Fruit fly (Drosophila melanogaster) whole organism, prepupa: Measurements from ENCODE around the gene Mst87F.

Experiments used
- Blimp-1 ChIP-seq: fragments of 200-800 bp; sonication (Bioruptor generic); optimal IDR thresholded peaks from 3 replicates; lab custom pipeline; 2017; ENCODE audit warnings: missing biosample characterization, missing genetic modification characterization, mild to moderate bottlenecking, moderate library complexity, missing genetic modification reagents
- CG10631 ChIP-seq: fragments of 200-800 bp; sonication (Bioruptor generic); optimal IDR thresholded peaks from 2 replicates; lab custom pipeline; 2016; ENCODE audit warnings: missing biosample characterization, missing genetic modification characterization
- CG10669 ChIP-seq: fragments of 200-800 bp; sonication (Bioruptor generic); optimal IDR thresholded peaks from 3 replicates; lab custom pipeline; 2018; ENCODE audit warnings: missing biosample characterization, mild to moderate bottlenecking, missing genetic modification characterization, moderate library complexity
- CG11762 ChIP-seq: fragments of 200-800 bp; sonication (Bioruptor generic); optimal IDR thresholded peaks from 3 replicates; lab custom pipeline; 2016; ENCODE audit warnings: missing biosample characterization, missing genetic modification characterization; ENCODE audit not compliant: insufficient read depth
- CG11902 ChIP-seq: fragments of 200-800 bp; sonication (Bioruptor generic); optimal IDR thresholded peaks from 3 replicates; lab custom pipeline; 2016; ENCODE audit warnings: missing biosample characterization, missing genetic modification characterization
- CG1621 ChIP-seq: fragments of 200-800 bp; sonication (Bioruptor generic); optimal IDR thresholded peaks from 3 replicates; lab custom pipeline; 2018; ENCODE audit warnings: missing biosample characterization, mild to moderate bottlenecking, missing genetic modification characterization
- CG16779 ChIP-seq: fragments of 200-800 bp; sonication (Bioruptor generic); optimal IDR thresholded peaks from 3 replicates; lab custom pipeline; 2017; ENCODE audit warnings: missing biosample characterization, mild to moderate bottlenecking, missing genetic modification characterization
- CG3032 ChIP-seq: fragments of 200-800 bp; optimal IDR thresholded peaks from 2 replicates; lab custom pipeline; 2019; ENCODE audit warnings: missing biosample characterization, mild to moderate bottlenecking, missing genetic modification characterization, moderate library complexity
- CG31627 ChIP-seq: fragments of 200-800 bp; sonication (Bioruptor generic); optimal IDR thresholded peaks from 3 replicates; lab custom pipeline; 2016; ENCODE audit warnings: missing biosample characterization, missing genetic modification characterization
- CG34406 ChIP-seq: fragments of 200-800 bp; sonication (Bioruptor generic); optimal IDR thresholded peaks from 3 replicates; lab custom pipeline; 2016; ENCODE audit warnings: missing biosample characterization, missing genetic modification characterization
- CG3919 ChIP-seq: fragments of 200-800 bp; sonication (Bioruptor generic); optimal IDR thresholded peaks from 3 replicates; lab custom pipeline; 2016; ENCODE audit warnings: missing biosample characterization, missing genetic modification characterization
- CG4318 ChIP-seq: fragments of 200-800 bp; sonication (Bioruptor generic); optimal IDR thresholded peaks from 3 replicates; lab custom pipeline; 2017; ENCODE audit warnings: missing biosample characterization, mild to moderate bottlenecking, missing genetic modification characterization
- CG6163 ChIP-seq: fragments of 200-800 bp; sonication (Bioruptor generic); IDR thresholded peaks from 3 replicates; pipeline ENCODE4 v1.3.6; 2022; ENCODE audit warnings: missing biosample characterization, missing genetic modification characterization
- CG6276 ChIP-seq: fragments of 200-800 bp; sonication (Bioruptor generic); optimal IDR thresholded peaks from 2 replicates; lab custom pipeline; 2017; ENCODE audit warnings: missing biosample characterization, mild to moderate bottlenecking, missing genetic modification characterization
- CG6792 ChIP-seq: fragments of 200-800 bp; sonication (Bioruptor generic); optimal IDR thresholded peaks from 3 replicates; lab custom pipeline; 2016; ENCODE audit warnings: missing biosample characterization, missing genetic modification characterization
- CG6808 ChIP-seq: fragments of 200-800 bp; sonication (Bioruptor generic); optimal IDR thresholded peaks from 3 replicates; lab custom pipeline; 2017; ENCODE audit warnings: missing biosample characterization, missing genetic modification characterization, mild to moderate bottlenecking, moderate library complexity, missing genetic modification reagents
- CG6854 ChIP-seq: fragments of 200-800 bp; sonication (Bioruptor generic); optimal IDR thresholded peaks from 2 replicates; lab custom pipeline; 2017; ENCODE audit warnings: missing biosample characterization, mild to moderate bottlenecking, missing genetic modification characterization
- CG7368 ChIP-seq: fragments of 200-800 bp; sonication (Bioruptor generic); optimal IDR thresholded peaks from 3 replicates; lab custom pipeline; 2016; ENCODE audit warnings: missing biosample characterization, missing genetic modification characterization
- CG8119 ChIP-seq: fragments of 200-800 bp; sonication (Bioruptor generic); IDR thresholded peaks from 3 replicates; pipeline ENCODE4 v1.3.6; 2022; ENCODE audit warnings: missing biosample characterization, missing genetic modification characterization
- CG8632 ChIP-seq: fragments of 200-800 bp; sonication (Bioruptor generic); optimal IDR thresholded peaks from 3 replicates; lab custom pipeline; 2016; ENCODE audit warnings: missing biosample characterization, missing genetic modification characterization
- CG9139 ChIP-seq: fragments of 200-800 bp; sonication (Bioruptor generic); optimal IDR thresholded peaks from 3 replicates; lab custom pipeline; 2017; ENCODE audit warnings: missing biosample characterization, mild to moderate bottlenecking, missing genetic modification characterization
- Eip75B ChIP-seq: fragments of 200-800 bp; sonication (Bioruptor generic); optimal IDR thresholded peaks from 3 replicates; lab custom pipeline; 2016; ENCODE audit warnings: missing biosample characterization, missing genetic modification characterization
- Eip78C ChIP-seq: fragments of 200-800 bp; sonication (Bioruptor generic); peaks from one replicate; lab custom pipeline; 2016; ENCODE audit warnings: missing biosample characterization, missing genetic modification characterization
- Eip93F ChIP-seq: fragments of 200-800 bp; sonication (Bioruptor generic); optimal IDR thresholded peaks from 2 replicates; lab custom pipeline; 2016; ENCODE audit warnings: missing biosample characterization, mild to moderate bottlenecking, missing genetic modification characterization
- Ets21C ChIP-seq: fragments of 200-800 bp; sonication (Bioruptor generic); optimal IDR thresholded peaks from 3 replicates; lab custom pipeline; 2016; ENCODE audit warnings: missing biosample characterization, missing genetic modification characterization
- Ets96B ChIP-seq: fragments of 200-800 bp; optimal IDR thresholded peaks from 2 replicates; lab custom pipeline; 2019; ENCODE audit warnings: missing biosample characterization, mild to moderate bottlenecking, missing genetic modification characterization, moderate library complexity
- Hr38 ChIP-seq: sonication (Bioruptor generic); optimal IDR thresholded peaks from 2 replicates; lab custom pipeline; 2016; ENCODE audit warnings: missing biosample characterization, missing genetic modification characterization
- Hr39 ChIP-seq: fragments of 200-800 bp; sonication (Bioruptor generic); optimal IDR thresholded peaks from 2 replicates; lab custom pipeline; 2016; ENCODE audit warnings: missing biosample characterization, missing genetic modification characterization
- Hr4 ChIP-seq: fragments of 200-800 bp; sonication (Bioruptor generic); optimal IDR thresholded peaks from 3 replicates; lab custom pipeline; 2016; ENCODE audit warnings: missing biosample characterization, missing genetic modification characterization
- Lpt ChIP-seq: fragments of 200-800 bp; sonication (Bioruptor generic); optimal IDR thresholded peaks from 3 replicates; lab custom pipeline; 2016; ENCODE audit warnings: missing biosample characterization, missing genetic modification characterization
- Sox102F ChIP-seq: fragments of 200-800 bp; sonication (Bioruptor generic); optimal IDR thresholded peaks from 2 replicates; lab custom pipeline; 2016; ENCODE audit warnings: missing biosample characterization, mild to moderate bottlenecking, missing genetic modification characterization
- Sox14 ChIP-seq: fragments of 200-800 bp; sonication (Bioruptor generic); optimal IDR thresholded peaks from 3 replicates; lab custom pipeline; 2016; ENCODE audit warnings: missing biosample characterization, missing genetic modification characterization
- Sox15 ChIP-seq: fragments of 200-800 bp; sonication (Bioruptor generic); optimal IDR thresholded peaks from 3 replicates; lab custom pipeline; 2016; ENCODE audit warnings: missing biosample characterization, missing genetic modification characterization
- achi ChIP-seq: fragments of 200-800 bp; sonication (Bioruptor generic); optimal IDR thresholded peaks from 3 replicates; lab custom pipeline; 2016; ENCODE audit warnings: missing biosample characterization, missing genetic modification characterization
- acj6 ChIP-seq: fragments of 200-800 bp; sonication (Bioruptor generic); optimal IDR thresholded peaks from 3 replicates; lab custom pipeline; 2016; ENCODE audit warnings: missing biosample characterization, missing genetic modification characterization
- cyc ChIP-seq: fragments of 200-800 bp; sonication (Bioruptor generic); optimal IDR thresholded peaks from 3 replicates; lab custom pipeline; 2016; ENCODE audit warnings: missing biosample characterization, missing genetic modification characterization
- fd59A ChIP-seq: fragments of 200-800 bp; sonication (Bioruptor generic); optimal IDR thresholded peaks from 2 replicates; lab custom pipeline; 2017; ENCODE audit warnings: missing biosample characterization, mild to moderate bottlenecking, missing genetic modification characterization, missing genetic modification reagents
- fd85E ChIP-seq: fragments of 200-800 bp; sonication (Bioruptor generic); optimal IDR thresholded peaks from 3 replicates; lab custom pipeline; 2016; ENCODE audit warnings: missing biosample characterization, missing genetic modification characterization
- fkh ChIP-seq: fragments of 200-800 bp; sonication (Bioruptor generic); optimal IDR thresholded peaks from 3 replicates; lab custom pipeline; 2017; ENCODE audit warnings: missing biosample characterization, mild to moderate bottlenecking, missing genetic modification characterization, moderate library complexity
- pdm3 ChIP-seq: fragments of 200-800 bp; sonication (Bioruptor generic); optimal IDR thresholded peaks from 3 replicates; lab custom pipeline; 2016; ENCODE audit warnings: missing biosample characterization, missing genetic modification characterization
- salr ChIP-seq, 2 experiments: fragments of 200-800 bp; sonication (Bioruptor generic); optimal IDR thresholded peaks; 3 replicates each; lab custom pipeline; 2016 to 2018; ENCODE audit warnings: missing biosample characterization in 2 of 2, missing genetic modification characterization in 2 of 2, mild to moderate bottlenecking in 1 of 2
- spab ChIP-seq: fragments of 200-800 bp; sonication (Bioruptor generic); optimal IDR thresholded peaks from 2 replicates; lab custom pipeline; 2017; ENCODE audit warnings: missing biosample characterization, mild to moderate bottlenecking, missing genetic modification characterization, missing genetic modification reagents
- ss ChIP-seq, 2 experiments: fragments of 200-800 bp; sonication (Bioruptor generic); optimal IDR thresholded peaks; 2 replicates in 1 of 2; 3 replicates in 1 of 2; lab custom pipeline; 2017 to 2018; ENCODE audit warnings: mild to moderate bottlenecking in 2 of 2, missing biosample characterization in 2 of 2, missing genetic modification characterization in 2 of 2, moderate library complexity in 1 of 2
- svp ChIP-seq: fragments of 200-800 bp; sonication (Bioruptor generic); peaks from one replicate; lab custom pipeline; 2016; ENCODE audit warnings: missing biosample characterization, missing genetic modification characterization
- topi ChIP-seq: fragments of 200-800 bp; sonication (Bioruptor generic); optimal IDR thresholded peaks from 3 replicates; lab custom pipeline; 2016; ENCODE audit warnings: missing biosample characterization, missing genetic modification characterization
- vri ChIP-seq: fragments of 200-800 bp; sonication (Bioruptor generic); optimal IDR thresholded peaks from 3 replicates; lab custom pipeline; 2016; ENCODE audit warnings: missing biosample characterization, mild to moderate bottlenecking, missing genetic modification characterization

The Mst87F gene

dm6 chr3R:13797269-13797677 lies 30.5 kb downstream of the Mst87F start (continued):
- TF ChIP-seq salr (GFP tag; optimal IDR thresholded peaks at IDR 0.05; lab: Kevin White, UChicago) (peak in 1 of 2 experiments; percentile 56), CG10631 (peak; percentile 45), spab (GFP tag; lab: Kevin White, UChicago) (no peak), CG8632 (GFP tag; lab: Kevin White, UChicago) (no peak), CG6163 (GFP tag; lab: Robert Waterston, UW) (no peak; the same call in 2 of the 3 replicates), vri (GFP tag; lab: Kevin White, UChicago) (no peak), acj6 (peak; percentile 15), Lpt (GFP tag; lab: Kevin White, UChicago) (peak; percentile 54), CG6854 (no peak), CG8119 (peak; percentile 82), CG3919 (GFP tag; lab: Kevin White, UChicago) (peak; percentile 60), CG11902 (GFP tag; lab: Kevin White, UChicago) (no peak), CG7368 (GFP tag; lab: Kevin White, UChicago) (no peak), CG4318 (GFP tag; lab: Kevin White, UChicago) (peak; percentile 68), pdm3 (GFP tag; lab: Kevin White, UChicago) (peak; percentile 38), svp (GFP tag; lab: Kevin White, UChicago) (no peak), CG3032 (no peak), Eip93F (no peak), CG6276 (peak; percentile 79), Eip78C (GFP tag; lab: Kevin White, UChicago) (peak; percentile 83), Sox102F (GFP tag; lab: Kevin White, UChicago) (no peak), ss (GFP tag; optimal IDR thresholded peaks at IDR 0.05; lab: Kevin White, UChicago) (no peak), Ets96B (tag; lab: Kevin White, UChicago) (no peak), CG6808 (no peak), CG34406 (GFP tag; lab: Kevin White, UChicago) (no peak), CG9139 (GFP tag; lab: Kevin White, UChicago) (no peak), achi (peak; percentile 32), fd85E (GFP tag; lab: Kevin White, UChicago) (no peak)
- TF ChIP-seq, all 60 proteins: peak for 23

dm6 chr3R:13796607-13797246 lies 31.1 kb downstream of the Mst87F start:
- no peak for TF ChIP-seq Eip93F
- peak; percentile 1 for TF ChIP-seq fkh (GFP tag; lab: Kevin White, UChicago)
- no peak for TF ChIP-seq CG9139 (GFP tag; lab: Kevin White, UChicago)
- TF ChIP-seq Lpt (GFP tag; lab: Kevin White, UChicago), result peak; percentile 6

dm6 chr3R:13796071-13796470 lies 31.7 kb downstream of the Mst87F start:
- TF ChIP-seq topi (GFP tag; lab: Kevin White, UChicago), result peak; percentile 80
- TF ChIP-seq CG31627 (GFP tag; lab: Kevin White, UChicago), result peak; percentile 61
- TF ChIP-seq Sox14 (GFP tag; lab: Kevin White, UChicago), result peak; percentile 71
- peak; percentile 72 for TF ChIP-seq Hr4 (GFP tag; lab: Kevin White, UChicago)
- no peak for TF ChIP-seq CG6808
- no peak for TF ChIP-seq CG10669
- TF ChIP-seq CG16779 (tag; lab: Kevin White, UChicago), result peak; percentile 20
- peak; percentile 42 for TF ChIP-seq CG7368 (GFP tag; lab: Kevin White, UChicago)
- TF ChIP-seq CG4318 (GFP tag; lab: Kevin White, UChicago), result peak; percentile 80
- TF ChIP-seq Sox102F (GFP tag; lab: Kevin White, UChicago), result peak; percentile 79
- peak; percentile 57 for TF ChIP-seq Lpt (GFP tag; lab: Kevin White, UChicago)
- peak; percentile 65 for TF ChIP-seq Blimp-1 (GFP tag; lab: Kevin White, UChicago)
- TF ChIP-seq fd59A (GFP tag; lab: Kevin White, UChicago), result no peak
- TF ChIP-seq CG10631, result peak; percentile 60
- no peak for TF ChIP-seq Ets96B (tag; lab: Kevin White, UChicago)
- TF ChIP-seq vri (GFP tag; lab: Kevin White, UChicago), result peak; percentile 11
- peak; percentile 79 for TF ChIP-seq acj6
- TF ChIP-seq Sox15 (GFP tag; lab: Kevin White, UChicago), result peak; percentile 37
- no peak for TF ChIP-seq Hr38 (GFP tag; lab: Kevin White, UChicago)
- peak; percentile 81 for TF ChIP-seq CG6792 (GFP tag; lab: Kevin White, UChicago)
- peak; percentile 60 for TF ChIP-seq Hr39 (GFP tag; lab: Kevin White, UChicago)
- TF ChIP-seq CG1621, result no peak
- TF ChIP-seq pdm3 (GFP tag; lab: Kevin White, UChicago), result peak; percentile 65
- TF ChIP-seq spab (GFP tag; lab: Kevin White, UChicago), result no peak
- peak; percentile 80 for TF ChIP-seq cyc (GFP tag; lab: Kevin White, UChicago)
- peak; percentile 57 for TF ChIP-seq Ets21C
- TF ChIP-seq Eip75B (GFP tag; lab: Kevin White, UChicago), result peak; percentile 67
- peak; percentile 59 for TF ChIP-seq CG11762 (GFP tag; lab: Kevin White, UChicago)
- peak; percentile 75 for TF ChIP-seq CG8119
